Worm (Caenorhabditis elegans): Measurements from ENCODE around the gene mig-14.

DNA sequence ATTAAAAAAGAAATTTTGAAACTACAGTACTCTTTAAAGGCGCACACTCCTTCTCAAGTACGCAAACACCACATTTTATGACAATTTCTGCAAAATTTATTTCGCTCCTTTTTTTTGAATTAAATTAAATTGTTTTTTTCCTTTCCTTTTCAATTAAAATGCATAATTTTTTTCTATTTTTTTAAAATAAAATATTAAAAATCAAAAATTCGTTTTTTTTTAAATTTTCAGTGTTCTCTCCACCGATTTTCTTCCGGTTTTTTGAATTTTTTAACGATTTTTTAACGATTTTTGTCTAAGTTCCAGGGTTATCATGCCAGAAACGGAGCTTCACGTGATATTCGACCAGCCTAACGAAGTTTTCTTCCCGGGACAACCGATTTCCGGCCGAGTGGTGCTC, 16.6 kb downstream of the mig-14 start, which contains the start of gene arrd-13:
- no peak for TF ChIP-seq gmeb-1 (tag; optimal IDR thresholded peaks at IDR 0.05)
- TF ChIP-seq ceh-82 (tag; optimal IDR thresholded peaks at IDR 0.05) = no peak
- no peak for TF ChIP-seq nhr-12 (tag; optimal IDR thresholded peaks at IDR 0.05)
- no peak for TF ChIP-seq lsy-2 (tag; optimal IDR thresholded peaks at IDR 0.05)
- no peak for TF ChIP-seq lin-39 (tag; optimal IDR thresholded peaks at IDR 0.05)
- TF ChIP-seq unc-62 (GFP tag; optimal IDR thresholded peaks at IDR 0.05) = no peak
- no peak for TF ChIP-seq sma-3 (GFP tag; optimal IDR thresholded peaks at IDR 0.05)
- no peak for TF ChIP-seq zag-1 (tag; optimal IDR thresholded peaks at IDR 0.05)
- TF ChIP-seq nhr-11 (tag; optimal IDR thresholded peaks at IDR 0.05) = no peak
- no peak for TF ChIP-seq elt-3 (tag; optimal IDR thresholded peaks at IDR 0.05)
- TF ChIP-seq ztf-4 (tag; optimal IDR thresholded peaks at IDR 0.05) = no peak
